Fruit fly (Drosophila melanogaster) whole organism, prepupa: ENCODE measurements around the gene mei-P26.

Experiments used
- CG11294 ChIP-seq: fragments of 200-800 bp; sonication (Bioruptor generic); IDR thresholded peaks from 2 replicates; pipeline ENCODE4 v1.3.6; 2022; ENCODE audit warnings: missing biosample characterization, missing genetic modification characterization
- CG3919 ChIP-seq: fragments of 200-800 bp; sonication (Bioruptor generic); optimal IDR thresholded peaks from 3 replicates; lab custom pipeline; 2016; ENCODE audit warnings: missing biosample characterization, missing genetic modification characterization
- CG6276 ChIP-seq: fragments of 200-800 bp; sonication (Bioruptor generic); optimal IDR thresholded peaks from 2 replicates; lab custom pipeline; 2017; ENCODE audit warnings: missing biosample characterization, mild to moderate bottlenecking, missing genetic modification characterization
- CG6808 ChIP-seq: fragments of 200-800 bp; sonication (Bioruptor generic); optimal IDR thresholded peaks from 3 replicates; lab custom pipeline; 2017; ENCODE audit warnings: missing biosample characterization, missing genetic modification characterization, mild to moderate bottlenecking, moderate library complexity, missing genetic modification reagents
- CG8119 ChIP-seq: fragments of 200-800 bp; sonication (Bioruptor generic); IDR thresholded peaks from 3 replicates; pipeline ENCODE4 v1.3.6; 2022; ENCODE audit warnings: missing biosample characterization, missing genetic modification characterization
- Met ChIP-seq: fragments of 200-800 bp; sonication (Bioruptor generic); optimal IDR thresholded peaks from 3 replicates; lab custom pipeline; 2016; ENCODE audit warnings: missing biosample characterization, missing genetic modification characterization
- Smox ChIP-seq: fragments of 200-800 bp; sonication (Bioruptor generic); optimal IDR thresholded peaks from 3 replicates; lab custom pipeline; 2016; ENCODE audit warnings: missing biosample characterization, missing genetic modification characterization
- Sox15 ChIP-seq: fragments of 200-800 bp; sonication (Bioruptor generic); optimal IDR thresholded peaks from 3 replicates; lab custom pipeline; 2016; ENCODE audit warnings: missing biosample characterization, missing genetic modification characterization
- achi ChIP-seq: fragments of 200-800 bp; sonication (Bioruptor generic); optimal IDR thresholded peaks from 3 replicates; lab custom pipeline; 2016; ENCODE audit warnings: missing biosample characterization, missing genetic modification characterization

dm6 chrX:9159736-9160135 lies 3.3 kb upstream of the mei-P26 start, which contains the start of gene NdufA3:
- TF ChIP-seq CG8119 (GFP tag; lab: Robert Waterston, UW) (no peak), achi (GFP tag; lab: Kevin White, UChicago) (no peak), CG6276 (no peak), Smox (GFP tag; lab: Kevin White, UChicago) (no peak), CG11294 (GFP tag; lab: Robert Waterston, UW) (no peak), CG6808 (GFP tag; lab: Kevin White, UChicago) (no peak), Met (GFP tag; lab: Kevin White, UChicago) (no peak), Sox15 (GFP tag; lab: Kevin White, UChicago) (no peak), CG3919 (GFP tag; lab: Kevin White, UChicago) (no peak)
